Worm (Caenorhabditis elegans) whole organism, early embryonic: ENCODE measurements around the gene chmp-7.

Experiments
- F13C5.2 ChIP-seq: sonication (generic microtip); optimal IDR thresholded peaks from 2 replicates; lab custom pipeline; 2017; ENCODE audit warnings: mild to moderate bottlenecking, missing genetic modification characterization, inconsistent platforms, missing compliant biosample characterization
- aly-1 ChIP-seq: sonication (generic microtip); optimal IDR thresholded peaks from 2 replicates; lab custom pipeline; 2016; ENCODE audit warnings: missing genetic modification characterization, missing compliant biosample characterization
- ama-1 ChIP-seq: fragments of 150-350 bp; optimal IDR thresholded peaks from 2 replicates; lab custom pipeline; 2014
- ets-7 ChIP-seq: sonication (generic microtip); optimal IDR thresholded peaks from 2 replicates; lab custom pipeline; 2016; ENCODE audit warnings: missing genotype, missing genetic modification characterization, missing compliant biosample characterization
- tbx-37 ChIP-seq: fragments of 200-800 bp; sonication (Bioruptor generic); conservative IDR thresholded peaks from 2 replicates; pipeline ENCODE4 v1.3.6; 2022; ENCODE audit warnings: missing genetic modification reagents, missing genetic modification characterization, missing compliant biosample characterization

DNA sequence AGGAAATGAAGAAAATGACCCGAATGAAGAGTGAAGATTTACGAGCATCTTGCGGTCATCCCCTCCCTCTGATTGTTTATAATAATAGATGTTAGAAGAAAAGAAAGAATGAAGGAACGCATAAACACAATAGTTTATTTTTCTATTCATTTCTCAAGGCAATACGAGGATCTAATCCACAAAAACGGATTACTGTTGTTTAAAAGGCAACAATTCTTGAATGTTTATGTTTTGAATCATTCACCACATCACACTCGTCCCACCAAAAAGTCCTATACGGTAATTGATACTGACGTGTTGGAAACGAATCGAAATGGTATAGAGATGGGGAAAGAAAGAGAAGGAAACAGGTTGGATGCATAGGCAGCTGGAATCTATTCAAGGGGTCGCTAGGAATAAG is 33.1 kb upstream of the chmp-7 start:
- no peak for TF ChIP-seq ama-1 (lab: Kevin White, UChicago)
- no peak for TF ChIP-seq F13C5.2
- TF ChIP-seq ets-7: no peak
- no peak for TF ChIP-seq aly-1
- no peak for TF ChIP-seq tbx-37 (GFP tag; lab: Robert Waterston, UW)
